Worm (Caenorhabditis elegans) whole organism, L2 larva: ENCODE results near the gene lips-6.

Experiments used
- C34F6.9 ChIP-seq: fragments of 150-350 bp; optimal IDR thresholded peaks from 2 replicates; lab custom pipeline; 2014; ENCODE audit warnings: missing biosample characterization, missing genetic modification characterization
- F13H6.1 ChIP-seq: sonication (generic microtip); optimal IDR thresholded peaks from 2 replicates; lab custom pipeline; 2016; ENCODE audit warnings: missing genetic modification characterization, missing compliant biosample characterization
- R02D3.7 ChIP-seq: fragments of 150-350 bp; optimal IDR thresholded peaks from 2 replicates; lab custom pipeline; 2014; ENCODE audit warnings: missing biosample characterization, missing genetic modification characterization
- Y55F3AM.14 ChIP-seq: fragments of 200-800 bp; sonication (Bioruptor generic); optimal IDR thresholded peaks from 2 replicates; lab custom pipeline; 2018; ENCODE audit warnings: mild to moderate bottlenecking, missing genetic modification characterization, missing compliant biosample characterization
- alr-1 ChIP-seq: fragments of 150-350 bp; optimal IDR thresholded peaks from 2 replicates; lab custom pipeline; 2014; ENCODE audit warnings: missing biosample characterization, missing genetic modification characterization
- aly-2 ChIP-seq: fragments of 150-350 bp; optimal IDR thresholded peaks from 2 replicates; lab custom pipeline; 2014; ENCODE audit warnings: missing biosample characterization, missing genetic modification characterization
- blmp-1 ChIP-seq: sonication (generic microtip); optimal IDR thresholded peaks from 2 replicates; lab custom pipeline; 2017; ENCODE audit warnings: missing genetic modification characterization, mild to moderate bottlenecking, missing compliant biosample characterization, antibody characterized with exemption, moderate library complexity; ENCODE audit not compliant: insufficient read depth
- ceh-16 ChIP-seq: fragments of 150-350 bp; optimal IDR thresholded peaks from 2 replicates; lab custom pipeline; 2014; ENCODE audit warnings: missing biosample characterization, missing genetic modification characterization
- crh-2 ChIP-seq: sonication (generic microtip); optimal IDR thresholded peaks from 2 replicates; lab custom pipeline; 2017; ENCODE audit warnings: missing biosample characterization, missing genetic modification characterization
- dmd-4 ChIP-seq: sonication (generic microtip); optimal IDR thresholded peaks from 2 replicates; lab custom pipeline; 2017; ENCODE audit warnings: missing biosample characterization, missing genetic modification characterization
- egl-27 ChIP-seq: sonication (generic microtip); optimal IDR thresholded peaks from 3 replicates; lab custom pipeline; 2017; ENCODE audit warnings: missing biosample characterization, missing genetic modification reagents, missing genetic modification characterization
- elt-3 ChIP-seq: sonication (generic microtip); optimal IDR thresholded peaks from 2 replicates; lab custom pipeline; 2017; ENCODE audit warnings: missing biosample characterization, missing genetic modification characterization
- fos-1 ChIP-seq: fragments of 150-350 bp; optimal IDR thresholded peaks from 2 replicates; lab custom pipeline; 2014; ENCODE audit warnings: missing biosample characterization, missing genetic modification characterization
- gmeb-1 ChIP-seq: fragments of 150-350 bp; optimal IDR thresholded peaks from 2 replicates; lab custom pipeline; 2014; ENCODE audit warnings: missing biosample characterization, missing genetic modification characterization
- lin-13 ChIP-seq: fragments of 150-350 bp; optimal IDR thresholded peaks from 2 replicates; lab custom pipeline; 2014; ENCODE audit warnings: missing biosample characterization, missing genetic modification reagents, missing genetic modification characterization
- lsy-2 ChIP-seq, 2 experiments: fragments of 150-350 bp in 1 of 2; sonication (generic microtip) in 1 of 2; optimal IDR thresholded peaks; 2 replicates each; lab custom pipeline; 2014 to 2017; ENCODE audit warnings: missing biosample characterization in 2 of 2, missing genetic modification characterization in 2 of 2
- mab-5 ChIP-seq: fragments of 150-350 bp; optimal IDR thresholded peaks from 2 replicates; lab custom pipeline; 2014; ENCODE audit warnings: missing biosample characterization, missing genetic modification characterization
- mdl-1 ChIP-seq, 2 experiments: fragments of 150-350 bp in 1 of 2; sonication (generic microtip) in 1 of 2; optimal IDR thresholded peaks; 2 replicates each; lab custom pipeline; 2017; ENCODE audit warnings: missing biosample characterization in 2 of 2, missing genetic modification characterization in 2 of 2
- nhr-10 ChIP-seq: sonication (generic microtip); optimal IDR thresholded peaks from 2 replicates; lab custom pipeline; 2017; ENCODE audit warnings: missing biosample characterization, missing genetic modification characterization
- nhr-129 ChIP-seq: fragments of 150-350 bp; optimal IDR thresholded peaks from 2 replicates; lab custom pipeline; 2014; ENCODE audit warnings: missing biosample characterization, missing genetic modification characterization
- nhr-21 ChIP-seq: fragments of 150-350 bp; optimal IDR thresholded peaks from 2 replicates; lab custom pipeline; 2014; ENCODE audit warnings: missing biosample characterization, missing genetic modification characterization
- nhr-237 ChIP-seq: fragments of 150-350 bp; optimal IDR thresholded peaks from 2 replicates; lab custom pipeline; 2014; ENCODE audit warnings: missing biosample characterization, missing genetic modification characterization
- nhr-25 ChIP-seq: fragments of 150-350 bp; sonication (generic microtip); optimal IDR thresholded peaks from 3 replicates; lab custom pipeline; 2014; ENCODE audit warnings: missing biosample characterization, missing genetic modification characterization
- nhr-6 ChIP-seq: fragments of 150-350 bp; optimal IDR thresholded peaks from 2 replicates; lab custom pipeline; 2014; ENCODE audit warnings: missing biosample characterization, missing genetic modification characterization
- peb-1 ChIP-seq: fragments of 150-350 bp; optimal IDR thresholded peaks from 2 replicates; lab custom pipeline; 2014; ENCODE audit warnings: missing biosample characterization, missing genetic modification characterization
- sem-4 ChIP-seq: fragments of 150-350 bp; optimal IDR thresholded peaks from 2 replicates; lab custom pipeline; 2014; ENCODE audit warnings: missing biosample characterization, missing genetic modification reagents, missing genetic modification characterization
- sma-3 ChIP-seq: sonication (generic microtip); optimal IDR thresholded peaks from 2 replicates; lab custom pipeline; 2016; ENCODE audit warnings: missing genetic modification reagents, missing genetic modification characterization, missing compliant biosample characterization
- sma-9 ChIP-seq, 2 experiments: fragments of 150-350 bp in 1 of 2; sonication (generic microtip) in 1 of 2; optimal IDR thresholded peaks; 2 replicates each; lab custom pipeline; 2014 to 2016; ENCODE audit warnings: missing genetic modification characterization in 2 of 2, mild to moderate bottlenecking in 1 of 2, missing biosample characterization in 1 of 2, missing compliant biosample characterization in 1 of 2, missing genetic modification reagents in 1 of 2, moderate library complexity in 1 of 2
- snpc-4 ChIP-seq: fragments of 150-350 bp; optimal IDR thresholded peaks from 2 replicates; lab custom pipeline; 2014; ENCODE audit warnings: missing biosample characterization, missing genetic modification characterization
- unc-55 ChIP-seq: fragments of 150-350 bp; sonication (generic microtip); optimal IDR thresholded peaks from 3 replicates; lab custom pipeline; 2014; ENCODE audit warnings: missing biosample characterization, missing genetic modification reagents, missing genetic modification characterization
- zag-1 ChIP-seq: fragments of 150-350 bp; optimal IDR thresholded peaks from 2 replicates; lab custom pipeline; 2014; ENCODE audit warnings: missing biosample characterization, missing genetic modification characterization
- ztf-1 ChIP-seq: fragments of 200-800 bp; sonication (Bioruptor generic); conservative IDR thresholded peaks from 2 replicates; pipeline ENCODE4 v1.3.6; 2022; ENCODE audit warnings: missing genetic modification characterization, missing compliant biosample characterization
- ztf-11 ChIP-seq: sonication (generic microtip); optimal IDR thresholded peaks from 2 replicates; lab custom pipeline; 2017; ENCODE audit warnings: missing biosample characterization, missing genetic modification characterization

lips-6 gene

DNA sequence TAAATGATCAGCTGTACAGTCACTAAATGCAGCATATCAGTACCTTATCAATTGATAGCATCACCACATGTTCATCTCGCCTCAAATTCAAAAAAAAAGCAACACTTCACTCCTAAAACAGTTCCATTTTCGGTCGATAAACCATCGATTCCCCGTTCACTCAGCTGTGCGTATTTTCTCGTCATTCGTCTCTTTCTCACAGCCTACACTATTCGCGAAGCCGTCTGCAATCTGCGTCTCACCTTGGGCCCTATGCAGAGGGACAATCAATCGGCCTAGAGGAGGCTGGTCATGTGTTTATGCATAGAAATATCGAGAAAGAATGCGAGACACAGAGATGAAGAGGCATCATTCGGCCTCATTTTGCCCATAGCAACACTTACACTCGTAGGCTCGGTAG lies 16.9 kb upstream of the lips-6 start (continued):
- TF ChIP-seq nhr-237 (tag; lab: Kevin White, UChicago) (no peak), ztf-1 (GFP tag; lab: Robert Waterston, UW) (no peak), nhr-21 (tag; lab: Kevin White, UChicago) (peak; percentile 80), sem-4 (tag; lab: Kevin White, UChicago) (peak; percentile 89), crh-2 (tag; lab: Kevin White, UChicago) (peak; percentile 87), elt-3 (tag; lab: Kevin White, UChicago) (no peak)

DNA sequence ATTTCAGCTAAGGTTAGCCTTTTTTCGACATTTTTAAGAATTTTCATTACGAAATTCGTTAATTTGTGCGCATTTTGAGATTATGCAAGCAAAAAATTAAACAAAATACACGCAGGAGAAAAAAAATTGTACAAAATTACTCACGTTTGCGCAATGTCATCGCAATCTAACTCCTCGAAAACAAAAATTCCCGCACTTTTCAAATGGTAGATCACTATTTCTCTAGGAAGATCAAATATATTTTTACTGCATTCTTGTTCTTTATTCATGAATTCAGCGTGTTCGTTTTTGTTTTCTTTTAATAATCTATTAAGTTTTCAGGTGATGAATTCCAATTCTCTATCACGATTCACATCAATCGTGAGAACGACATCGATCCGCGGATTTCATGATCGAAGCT lies 15.5 kb upstream of the lips-6 start, which contains the start of the genes T12G3.6 and mrpl-51:
Gene T12G3.6 (minus strand): TSS at position 269 of the 400 bp plus-strand sequence.
Gene mrpl-51 (plus strand): TSS at position 322 of the 400 bp plus-strand sequence.
- TF ChIP-seq F13H6.1 (tag; lab: Kevin White, UChicago) (no peak), fos-1 (tag; lab: Kevin White, UChicago) (no peak), elt-3 (tag; lab: Kevin White, UChicago) (no peak), sma-3 (no peak), alr-1 (tag; lab: Kevin White, UChicago) (no peak), crh-2 (tag; lab: Kevin White, UChicago) (no peak), snpc-4 (tag; lab: Kevin White, UChicago) (no peak), nhr-6 (tag; lab: Kevin White, UChicago) (no peak), dmd-4 (no peak), ztf-11 (tag; lab: Kevin White, UChicago) (no peak), mab-5 (tag; lab: Kevin White, UChicago) (no peak), nhr-129 (tag; lab: Kevin White, UChicago) (no peak), sem-4 (tag; lab: Kevin White, UChicago) (no peak), lsy-2 (tag; optimal IDR thresholded peaks at IDR 0.05; lab: Kevin White, UChicago) (no peak), blmp-1 (tag; lab: Kevin White, UChicago) (no peak), peb-1 (tag; lab: Kevin White, UChicago) (no peak)
- TF ChIP-seq, all 48 proteins: peak for 0

DNA sequence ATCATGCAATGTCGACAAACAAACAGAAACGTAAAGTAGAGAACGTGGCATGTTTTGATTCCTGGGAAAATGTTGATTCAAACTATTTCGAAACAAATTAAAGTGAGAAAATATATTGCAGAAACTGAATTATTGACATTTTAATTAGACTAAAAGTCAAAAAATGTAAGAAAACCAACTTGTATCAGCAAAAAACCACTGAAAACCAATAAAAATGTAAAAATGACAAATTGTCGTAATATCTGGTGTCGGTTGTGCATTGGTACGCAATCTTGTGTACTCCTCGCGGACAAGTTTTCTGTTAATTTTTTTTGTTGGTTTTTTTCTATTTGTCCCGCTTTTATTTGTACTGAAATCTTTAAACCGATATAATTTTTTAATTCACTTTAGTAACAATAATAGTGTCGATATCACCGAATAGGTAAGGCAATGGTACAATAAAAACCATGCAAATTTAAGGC lies 14.3 kb upstream of the lips-6 start, which contains the start of gene T12G3.11:
Gene T12G3.11 (minus strand): TSS at position 51 of the 461 bp plus-strand sequence.
- TF ChIP-seq nhr-129 (tag; lab: Kevin White, UChicago) (peak; percentile 63), nhr-6 (tag; lab: Kevin White, UChicago) (no peak), nhr-21 (tag; lab: Kevin White, UChicago) (no peak), ztf-1 (GFP tag; lab: Robert Waterston, UW) (no peak), nhr-25 (tag; lab: Kevin White, UChicago) (peak; percentile 9), lsy-2 (tag; optimal IDR thresholded peaks at IDR 0.05; lab: Kevin White, UChicago) (peak; percentile 18 to 80), lin-13 (peak; percentile 31), unc-55 (peak; percentile 77), C34F6.9 (tag; lab: Kevin White, UChicago) (peak; percentile 63), zag-1 (tag; lab: Kevin White, UChicago) (no peak), alr-1 (tag; lab: Kevin White, UChicago) (no peak), R02D3.7 (tag; lab: Kevin White, UChicago) (no peak), egl-27 (tag; lab: Kevin White, UChicago) (no peak), nhr-10 (tag; lab: Kevin White, UChicago) (no peak), crh-2 (tag; lab: Kevin White, UChicago) (no peak), gmeb-1 (tag; lab: Kevin White, UChicago) (peak; percentile 25), fos-1 (tag; lab: Kevin White, UChicago) (peak; percentile 9), nhr-237 (tag; lab: Kevin White, UChicago) (no peak), mab-5 (tag; lab: Kevin White, UChicago) (no peak), F13H6.1 (tag; lab: Kevin White, UChicago) (peak; percentile 30), sma-9 (GFP tag; optimal IDR thresholded peaks at IDR 0.05; lab: Kevin White, UChicago) (peak; percentile 5), sma-9 (tag; optimal IDR thresholded peaks at IDR 0.05; lab: Kevin White, UChicago) (no peak), blmp-1 (tag; lab: Kevin White, UChicago) (peak; percentile 23), snpc-4 (tag; lab: Kevin White, UChicago) (no peak), aly-2 (tag; lab: Kevin White, UChicago) (no peak), ceh-16 (tag; lab: Kevin White, UChicago) (no peak), Y55F3AM.14 (GFP tag; lab: Kevin White, UChicago) (no peak)

DNA sequence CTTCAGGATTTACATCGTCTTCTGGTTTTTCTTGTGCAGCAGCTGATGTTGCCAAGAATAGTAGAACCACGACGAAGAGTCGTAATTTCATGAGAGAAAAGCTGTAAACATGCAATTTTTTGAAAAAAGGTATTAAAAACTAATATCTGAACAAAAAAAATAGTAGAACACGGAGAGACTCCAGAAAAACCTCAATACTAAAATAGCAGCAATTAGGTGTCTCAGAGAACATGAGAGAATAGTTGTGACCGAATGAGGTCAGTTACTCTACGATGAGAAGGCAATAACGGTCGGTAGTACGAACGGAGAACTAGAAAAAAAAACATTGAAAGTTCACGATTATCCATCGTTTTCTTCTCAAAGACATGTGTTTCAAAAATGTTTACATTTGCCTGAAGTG lies 13.6 kb upstream of the lips-6 start, which contains the start of gene tgn-38:
Gene tgn-38 (minus strand): TSS at position 101 of the 400 bp plus-strand sequence.
- TF ChIP-seq mdl-1 (tag; optimal IDR thresholded peaks at IDR 0.05; lab: Kevin White, UChicago) (no peak), nhr-129 (tag; lab: Kevin White, UChicago) (peak; percentile 22)
